Worm (Caenorhabditis elegans) whole organism, L4 larva: ENCODE data around the gene F44G4.3.

Source experiments
- D1046.2 ChIP-seq: fragments of 200-800 bp; sonication (Bioruptor generic); IDR thresholded peaks from 2 replicates; pipeline ENCODE4 v1.3.6; 2022; ENCODE audit warnings: missing genetic modification characterization, missing compliant biosample characterization
- T20F7.1 ChIP-seq: fragments of 200-800 bp; sonication (Bioruptor generic); optimal IDR thresholded peaks from 2 replicates; lab custom pipeline; 2018; ENCODE audit warnings: mild to moderate bottlenecking, missing genetic modification characterization, missing compliant biosample characterization
- ces-1 ChIP-seq: fragments of 150-350 bp; sonication (generic microtip); optimal IDR thresholded peaks from 4 replicates; lab custom pipeline; 2014; ENCODE audit warnings: missing biosample characterization, missing genetic modification reagents, missing genetic modification characterization
- fkh-10 ChIP-seq: fragments of 150-350 bp; optimal IDR thresholded peaks from 2 replicates; lab custom pipeline; 2014; ENCODE audit warnings: missing biosample characterization, missing genetic modification reagents, missing genetic modification characterization
- fos-1 ChIP-seq: fragments of 150-350 bp; optimal IDR thresholded peaks from 2 replicates; lab custom pipeline; 2014; ENCODE audit warnings: missing biosample characterization, missing genetic modification characterization
- jun-1 ChIP-seq: fragments of 150-350 bp; optimal IDR thresholded peaks from 2 replicates; lab custom pipeline; 2014; ENCODE audit warnings: missing biosample characterization, missing genetic modification reagents, missing genetic modification characterization
- mxl-2 ChIP-seq: fragments of 200-800 bp; sonication (Bioruptor generic); conservative IDR thresholded peaks from 2 replicates; pipeline ENCODE4 v1.3.6; 2022; ENCODE audit warnings: missing genetic modification reagents, missing genetic modification characterization, missing compliant biosample characterization
- nhr-42 ChIP-seq: fragments of 200-800 bp; sonication (Bioruptor generic); IDR thresholded peaks from 2 replicates; pipeline ENCODE4 v1.3.6; 2022; ENCODE audit warnings: missing genetic modification characterization, missing compliant biosample characterization
- pha-4 ChIP-seq, 2 experiments: fragments of 150-350 bp in 1 of 2; fragments of 200-800 bp in 1 of 2; sonication (Bioruptor generic) in 1 of 2; IDR thresholded peaks in 1 of 2; optimal IDR thresholded peaks in 1 of 2; 2 replicates each; pipeline versions ENCODE4 v1.3.6 to Lab custom; 2014 to 2022; ENCODE audit warnings: missing genetic modification characterization in 2 of 2, missing genetic modification reagents in 2 of 2, missing biosample characterization in 1 of 2, missing compliant biosample characterization in 1 of 2
- skn-1 ChIP-seq: fragments of 150-350 bp; optimal IDR thresholded peaks from 2 replicates; lab custom pipeline; 2014; ENCODE audit warnings: missing biosample characterization, missing genetic modification characterization
- snpc-4 ChIP-seq: fragments of 150-350 bp; optimal IDR thresholded peaks from 2 replicates; lab custom pipeline; 2014; ENCODE audit warnings: missing biosample characterization, missing genetic modification characterization
- zag-1 ChIP-seq: fragments of 150-350 bp; optimal IDR thresholded peaks from 2 replicates; lab custom pipeline; 2014; ENCODE audit warnings: missing biosample characterization, missing genetic modification characterization

- TF ChIP-seq jun-1 (no peak), snpc-4 (tag; lab: Kevin White, UChicago) (no peak), pha-4 (GFP tag; IDR thresholded peaks at IDR 0.05; lab: Robert Waterston, UW) (no peak), pha-4 (tag; optimal IDR thresholded peaks at IDR 0.05; lab: Kevin White, UChicago) (no peak), fkh-10 (GFP tag; lab: Kevin White, UChicago) (no peak), mxl-2 (no peak), skn-1 (tag; lab: Kevin White, UChicago) (no peak), zag-1 (no peak), ces-1 (GFP tag; lab: Kevin White, UChicago) (no peak), T20F7.1 (GFP tag; lab: Kevin White, UChicago) (no peak), nhr-42 (GFP tag; lab: Robert Waterston, UW) (no peak), D1046.2 (GFP tag; lab: Robert Waterston, UW) (no peak), fos-1 (no peak)
Observed at ce11 chrII:9038736-9039135, 41.3 kb upstream of the F44G4.3 start.
